Worm (Caenorhabditis elegans) whole organism, mixed stage, embryonic: ENCODE results near the gene txt-10.

Experiments used
- elt-3 ChIP-seq: fragments of 150-350 bp; optimal IDR thresholded peaks from 2 replicates; lab custom pipeline; 2014; ENCODE audit warnings: missing biosample characterization, missing genetic modification characterization
- lin-13 ChIP-seq: fragments of 150-350 bp; optimal IDR thresholded peaks from 2 replicates; lab custom pipeline; 2014; ENCODE audit warnings: missing biosample characterization, missing genetic modification characterization
- nhr-12 ChIP-seq: fragments of 150-350 bp; optimal IDR thresholded peaks from 2 replicates; lab custom pipeline; 2014; ENCODE audit warnings: missing biosample characterization, missing genetic modification characterization
- nhr-2 ChIP-seq: fragments of 150-350 bp; optimal IDR thresholded peaks from 2 replicates; lab custom pipeline; 2014; ENCODE audit warnings: missing biosample characterization, missing genetic modification characterization
- nhr-237 ChIP-seq: fragments of 150-350 bp; optimal IDR thresholded peaks from 2 replicates; lab custom pipeline; 2014; ENCODE audit warnings: missing biosample characterization, missing genetic modification characterization
- nhr-28 ChIP-seq: fragments of 150-350 bp; optimal IDR thresholded peaks from 2 replicates; lab custom pipeline; 2014; ENCODE audit warnings: missing biosample characterization, missing genetic modification characterization
- snpc-4 ChIP-seq: fragments of 150-350 bp; optimal IDR thresholded peaks from 2 replicates; lab custom pipeline; 2014; ENCODE audit warnings: missing biosample characterization, missing genetic modification characterization

- TF ChIP-seq nhr-237 (tag; lab: Kevin White, UChicago) = no peak
- TF ChIP-seq nhr-12 (tag; lab: Kevin White, UChicago) = no peak
- no peak for TF ChIP-seq nhr-2 (tag; lab: Kevin White, UChicago)
- no peak for TF ChIP-seq nhr-28 (tag; lab: Kevin White, UChicago)
- TF ChIP-seq elt-3 (tag; lab: Kevin White, UChicago) = no peak
- no peak for TF ChIP-seq lin-13
- no peak for TF ChIP-seq snpc-4
These were observed 24.5 kb upstream of the txt-10 start for ce11 chrV:10557094-10557493.
